Worm (Caenorhabditis elegans): Measurements from ENCODE around the gene nxf-1.
"Not testable (repeated sequence)": the region's sequence is repeated elsewhere in the genome, so short reads cannot be mapped to it uniquely, and the experiment has no call there.

The nxf-1 gene

DNA sequence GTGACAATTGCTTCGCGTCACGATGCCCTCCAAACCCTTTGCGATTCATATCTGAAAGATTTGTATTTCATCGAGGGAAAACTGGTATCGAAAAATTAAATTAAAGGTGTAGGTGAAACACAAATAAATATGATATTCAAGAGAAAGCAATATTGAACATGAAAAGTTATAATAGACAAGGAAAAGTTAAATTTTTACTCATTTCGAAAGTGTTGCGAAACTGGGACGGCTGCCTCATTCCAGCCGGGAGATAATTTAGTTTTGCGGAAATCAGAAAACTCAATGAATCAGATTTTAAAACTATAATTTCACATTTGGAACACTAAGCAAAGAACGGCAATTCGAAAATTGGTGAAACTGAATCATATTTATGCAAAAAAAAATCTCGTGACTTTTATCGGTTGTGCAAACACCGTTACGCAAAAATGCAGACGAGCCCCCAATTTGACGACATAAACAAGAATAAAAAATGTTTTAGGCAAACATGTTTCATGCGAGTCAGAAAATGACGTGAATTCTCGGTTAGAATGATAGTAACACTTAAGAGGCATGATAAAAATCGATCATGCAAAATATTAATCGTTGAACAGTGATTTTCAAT is at the start of gene nxf-1, which contains the start of gene C15H11.11:
Gene nxf-1, minus strand, starts transcription at position 51 of the 601 bp plus-strand sequence.
Gene C15H11.11, plus strand, starts transcription at position 536 of the 601 bp plus-strand sequence.
- peak; percentile 68 for TF ChIP-seq W03F9.2 (tag; optimal IDR thresholded peaks at IDR 0.05)
- no peak for TF ChIP-seq dao-5 (tag; optimal IDR thresholded peaks at IDR 0.05)

DNA sequence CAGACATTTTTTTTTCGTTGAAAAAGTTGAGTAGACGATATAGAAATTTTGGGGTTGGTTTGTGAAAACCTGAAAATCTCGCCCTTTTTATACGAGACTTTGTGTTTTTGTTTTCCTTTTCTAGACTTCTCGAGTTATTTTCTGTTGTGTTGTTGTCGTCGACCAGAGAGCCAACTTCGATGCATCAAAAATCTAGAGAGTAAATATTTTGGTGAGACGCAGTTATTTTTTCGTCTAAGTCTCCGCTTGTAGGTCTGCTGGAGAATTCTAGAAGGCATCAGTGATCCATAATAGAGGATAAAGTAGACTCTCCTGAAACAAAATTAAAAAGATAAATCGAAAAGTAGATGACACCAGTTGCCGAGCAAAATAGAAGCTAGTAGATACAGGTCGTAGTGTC is 49.6 kb upstream of the nxf-1 start, which contains the start of gene F08H9.4:
Gene F08H9.4, minus strand, starts transcription at position 61 of the 400 bp plus-strand sequence.
- TF ChIP-seq him-1 (tag; optimal IDR thresholded peaks at IDR 0.05) (no peak), W03F9.2 (tag; optimal IDR thresholded peaks at IDR 0.05) (no peak), dao-5 (tag; optimal IDR thresholded peaks at IDR 0.05) (no peak)

DNA sequence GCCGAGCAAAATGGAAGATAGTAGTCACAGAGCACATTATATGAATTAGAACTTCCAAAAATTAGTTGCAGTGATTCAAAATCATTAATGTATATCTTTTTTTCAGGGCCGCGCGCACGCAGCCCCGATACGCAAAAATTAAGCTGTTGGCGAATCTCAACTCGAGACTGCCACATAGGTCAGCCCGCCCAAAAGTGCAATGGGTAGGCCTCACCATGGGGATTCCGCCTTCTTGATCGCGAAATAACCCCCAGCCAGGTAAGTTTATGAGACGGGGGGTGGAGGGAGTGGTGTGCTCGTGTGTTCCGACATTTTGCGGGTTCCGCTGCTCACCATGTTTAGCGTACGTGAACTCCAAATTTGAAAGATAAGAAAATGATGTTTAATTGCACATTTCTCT is 48.3 kb upstream of the nxf-1 start, which contains the start of gene F08H9.3:
Gene F08H9.3, minus strand, starts transcription at position 252 of the 400 bp plus-strand sequence.
- TF ChIP-seq dao-5, him-1, W03F9.2 (tag; optimal IDR thresholded peaks at IDR 0.05): not testable (repeated sequence)

DNA sequence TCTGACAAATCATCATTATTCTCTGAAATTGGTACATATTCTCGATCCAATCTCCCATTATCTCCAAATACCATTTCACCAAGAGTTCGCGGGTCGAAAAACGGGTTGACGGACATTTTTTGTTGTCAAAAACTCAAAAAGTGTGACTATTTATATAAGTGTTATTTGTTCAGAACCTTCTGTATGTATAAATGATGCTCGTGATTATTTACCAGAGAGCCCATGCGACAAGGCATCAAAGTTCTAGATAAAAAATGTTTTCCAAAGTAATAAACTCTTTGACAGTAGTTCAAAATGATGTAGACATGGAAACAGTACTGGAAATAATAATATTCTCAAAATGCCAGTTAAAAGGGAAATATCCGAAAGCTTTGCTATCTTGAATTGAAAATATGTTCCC is 47.8 kb upstream of the nxf-1 start:
- TF ChIP-seq dao-5 (tag; optimal IDR thresholded peaks at IDR 0.05) (no peak), him-1 (tag; optimal IDR thresholded peaks at IDR 0.05) (no peak), W03F9.2 (tag; optimal IDR thresholded peaks at IDR 0.05) (no peak)

DNA sequence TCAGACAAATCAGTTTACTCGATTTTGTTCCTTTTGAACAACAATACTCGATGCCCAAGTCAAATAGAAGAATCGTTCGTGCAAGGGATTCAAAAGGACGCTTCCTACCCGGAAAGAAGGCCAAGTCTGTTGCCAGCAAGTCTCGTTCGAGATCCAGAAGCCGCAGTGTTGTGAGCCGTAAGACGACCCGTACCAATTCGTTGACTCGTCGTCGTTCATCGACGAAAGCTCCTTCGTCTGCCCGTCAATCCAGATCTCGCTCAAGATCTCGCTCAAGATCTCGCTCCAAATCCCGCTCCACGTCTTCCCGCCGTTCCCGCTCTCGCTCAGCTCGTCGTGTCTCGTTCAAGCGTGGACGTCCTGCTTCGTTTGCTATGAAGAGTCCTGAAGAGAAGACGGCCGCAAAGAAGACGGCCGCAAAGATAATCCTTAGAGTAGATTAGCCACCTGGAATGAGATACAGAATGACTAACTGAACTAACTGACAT is 45.8 kb upstream of the nxf-1 start, which contains the start of gene F08H9.2:
Gene F08H9.2, plus strand, starts transcription at position 51 of the 488 bp plus-strand sequence.
- TF ChIP-seq him-1 (tag; optimal IDR thresholded peaks at IDR 0.05): no peak
- no peak for TF ChIP-seq W03F9.2 (tag; optimal IDR thresholded peaks at IDR 0.05)
- no peak for TF ChIP-seq dao-5 (tag; optimal IDR thresholded peaks at IDR 0.05)

DNA sequence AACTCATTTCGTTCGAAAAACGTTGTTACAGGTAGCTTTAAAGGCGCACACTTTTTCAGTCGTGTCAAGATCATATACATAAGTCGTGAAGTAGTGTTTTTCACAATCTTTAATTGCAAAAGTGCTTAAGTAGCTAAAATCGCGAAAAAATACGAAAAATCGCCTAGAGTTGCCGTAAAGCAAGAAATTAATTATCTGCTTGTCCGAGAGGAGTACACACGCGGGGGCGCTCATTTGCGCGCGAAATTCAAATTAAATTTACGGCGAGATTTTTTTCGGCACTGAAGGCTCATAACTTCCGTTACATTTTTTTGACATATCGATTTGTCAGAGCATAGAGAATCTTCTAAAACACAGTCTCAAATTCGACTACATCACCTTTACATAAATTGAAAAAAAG is 45.3 kb upstream of the nxf-1 start:
- no peak for TF ChIP-seq dao-5 (tag; optimal IDR thresholded peaks at IDR 0.05)
- TF ChIP-seq W03F9.2 (tag; optimal IDR thresholded peaks at IDR 0.05): no peak
- TF ChIP-seq him-1 (tag; optimal IDR thresholded peaks at IDR 0.05): no peak

DNA sequence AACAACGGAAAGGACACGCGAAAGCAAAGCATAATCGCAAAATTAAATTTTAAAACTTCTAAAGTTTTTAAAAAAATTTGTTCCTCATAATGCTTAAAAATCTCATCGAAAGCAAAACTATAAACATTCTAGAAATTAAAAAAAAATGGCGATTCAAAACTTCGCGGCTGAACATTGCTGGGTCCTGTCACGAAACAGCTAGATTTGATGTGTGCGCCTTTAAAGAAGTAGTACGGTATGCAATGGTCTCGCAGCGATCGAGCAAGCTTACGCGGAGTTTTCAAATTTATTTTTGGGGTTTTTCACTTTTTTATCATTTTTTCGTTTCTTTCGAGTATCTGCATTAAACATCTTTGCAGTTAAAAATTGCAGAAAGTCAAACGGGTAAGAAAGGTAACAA is 42.3 kb upstream of the nxf-1 start, which contains the start of gene coh-3:
Gene coh-3, plus strand, starts transcription at position 353 of the 400 bp plus-strand sequence.
- TF ChIP-seq dao-5 (tag; optimal IDR thresholded peaks at IDR 0.05) (no peak), him-1 (tag; optimal IDR thresholded peaks at IDR 0.05) (no peak), W03F9.2 (tag; optimal IDR thresholded peaks at IDR 0.05) (peak; percentile 48)

DNA sequence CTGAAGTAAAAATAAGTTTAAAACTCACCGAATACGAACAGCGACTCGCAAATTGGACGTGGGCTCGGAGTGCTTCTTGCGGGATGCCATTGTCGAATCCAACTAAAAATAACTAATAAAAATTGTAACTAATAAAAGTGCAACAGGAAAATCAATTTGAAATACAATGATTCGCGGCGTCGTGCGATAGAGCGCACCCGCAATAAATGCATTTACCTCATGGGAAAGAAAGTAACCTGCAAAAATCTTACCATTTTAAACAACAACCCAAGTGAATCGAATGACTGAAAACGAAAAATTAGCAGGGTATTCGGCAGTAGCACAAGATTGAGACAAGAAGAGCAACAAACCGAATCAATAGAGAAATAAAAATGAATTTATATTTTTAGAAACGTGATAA is 41.8 kb upstream of the nxf-1 start, which contains the start of gene bmk-1:
Gene bmk-1, minus strand, starts transcription at position 359 of the 400 bp plus-strand sequence.
- no peak for TF ChIP-seq dao-5 (tag; optimal IDR thresholded peaks at IDR 0.05)
- no peak for TF ChIP-seq him-1 (tag; optimal IDR thresholded peaks at IDR 0.05)
- no peak for TF ChIP-seq W03F9.2 (tag; optimal IDR thresholded peaks at IDR 0.05)

DNA sequence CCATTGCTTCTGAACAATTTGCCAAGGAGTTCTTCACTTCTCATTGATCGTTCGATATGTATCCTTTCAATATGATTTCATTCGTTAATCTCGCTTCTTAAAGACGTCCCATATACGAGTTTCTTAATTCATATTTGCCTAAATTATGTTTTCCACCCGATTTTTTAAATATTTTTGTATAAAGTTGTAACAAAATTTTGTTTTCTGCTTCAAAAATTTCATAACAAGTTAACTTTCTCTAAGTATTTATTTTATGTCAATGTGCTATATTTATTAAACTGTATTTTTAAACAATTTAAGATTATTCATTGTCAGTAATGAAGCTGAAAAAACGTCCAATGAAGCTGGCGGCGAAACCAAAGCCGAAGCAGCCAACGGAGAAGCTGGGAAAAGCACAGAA is 34.6 kb upstream of the nxf-1 start, which contains the start of gene F23B12.7:
Gene F23B12.7, plus strand, starts transcription at position 301 of the 400 bp plus-strand sequence.
- TF ChIP-seq him-1 (tag; optimal IDR thresholded peaks at IDR 0.05) (no peak), dao-5 (tag; optimal IDR thresholded peaks at IDR 0.05) (no peak), W03F9.2 (tag; optimal IDR thresholded peaks at IDR 0.05) (no peak)

DNA sequence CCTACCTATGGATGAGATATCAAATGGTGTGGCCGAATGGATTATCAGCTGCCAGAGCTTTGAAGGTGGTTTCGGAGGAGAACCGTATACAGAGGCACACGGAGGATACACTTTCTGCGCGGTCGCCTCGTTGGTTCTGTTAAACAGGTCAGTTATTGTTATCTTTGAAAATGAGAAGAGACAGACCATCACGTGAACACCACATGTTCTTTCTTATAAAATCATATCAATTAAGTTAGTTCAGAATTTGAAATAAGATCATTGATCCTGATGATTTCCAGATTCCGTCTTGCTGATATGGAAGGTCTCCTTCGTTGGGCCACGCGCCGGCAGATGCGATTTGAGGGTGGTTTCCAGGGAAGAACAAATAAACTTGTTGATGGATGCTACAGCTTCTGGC is 33.9 kb upstream of the nxf-1 start:
- no peak for TF ChIP-seq W03F9.2 (tag; optimal IDR thresholded peaks at IDR 0.05)
- no peak for TF ChIP-seq him-1 (tag; optimal IDR thresholded peaks at IDR 0.05)
- no peak for TF ChIP-seq dao-5 (tag; optimal IDR thresholded peaks at IDR 0.05)

DNA sequence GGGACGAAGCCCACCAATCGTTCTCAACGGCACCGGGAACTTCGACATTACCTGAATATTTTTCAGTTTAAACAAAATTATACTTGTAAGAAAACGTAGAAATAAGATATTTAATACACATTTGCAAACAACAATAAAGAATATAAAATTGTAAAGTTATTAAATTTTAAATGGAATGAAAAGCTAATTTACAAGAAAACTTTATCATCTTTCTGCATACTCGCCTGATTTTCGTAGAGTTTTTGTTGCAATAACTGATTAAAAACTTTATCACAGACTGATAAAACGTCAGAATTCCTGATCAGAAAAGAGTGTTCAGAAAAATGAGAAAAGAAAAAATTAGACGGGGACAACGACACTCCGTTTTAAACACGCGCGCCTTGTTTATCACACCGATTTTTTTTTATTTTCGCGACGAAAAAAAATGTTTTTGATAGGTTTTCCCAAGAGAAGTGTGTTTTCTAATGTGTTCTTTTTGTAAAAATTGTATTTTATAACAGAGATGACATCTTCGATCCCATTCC is 32.5 kb upstream of the nxf-1 start, which contains the start of the genes dlat-1 and fntb-1:
Gene dlat-1, minus strand, starts transcription at position 51 of the 524 bp plus-strand sequence.
Gene fntb-1, plus strand, starts transcription at position 412 of the 524 bp plus-strand sequence.
- TF ChIP-seq W03F9.2 (tag; optimal IDR thresholded peaks at IDR 0.05): no peak

DNA sequence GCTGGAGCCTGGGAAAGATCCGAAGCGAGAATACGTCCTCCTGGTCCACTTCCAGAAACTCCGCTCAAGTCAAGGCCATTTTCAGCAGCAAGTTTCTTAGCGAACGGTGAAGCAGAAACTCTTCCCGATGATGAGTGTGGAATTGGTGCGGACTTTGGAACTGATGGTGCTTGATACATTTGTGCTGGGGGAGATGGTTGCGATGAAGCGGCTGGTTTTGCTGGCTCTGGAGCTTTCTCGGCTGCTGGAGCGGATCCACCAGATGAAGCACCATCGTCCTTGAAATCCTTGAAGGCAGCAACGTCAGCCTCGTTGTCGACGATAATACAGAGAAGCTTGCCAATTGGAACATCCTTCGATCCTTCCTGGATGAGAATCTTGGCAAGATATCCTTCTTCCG is 31.6 kb upstream of the nxf-1 start:
- TF ChIP-seq him-1 (tag; optimal IDR thresholded peaks at IDR 0.05) (no peak), W03F9.2 (tag; optimal IDR thresholded peaks at IDR 0.05) (no peak), dao-5 (tag; optimal IDR thresholded peaks at IDR 0.05) (no peak)

DNA sequence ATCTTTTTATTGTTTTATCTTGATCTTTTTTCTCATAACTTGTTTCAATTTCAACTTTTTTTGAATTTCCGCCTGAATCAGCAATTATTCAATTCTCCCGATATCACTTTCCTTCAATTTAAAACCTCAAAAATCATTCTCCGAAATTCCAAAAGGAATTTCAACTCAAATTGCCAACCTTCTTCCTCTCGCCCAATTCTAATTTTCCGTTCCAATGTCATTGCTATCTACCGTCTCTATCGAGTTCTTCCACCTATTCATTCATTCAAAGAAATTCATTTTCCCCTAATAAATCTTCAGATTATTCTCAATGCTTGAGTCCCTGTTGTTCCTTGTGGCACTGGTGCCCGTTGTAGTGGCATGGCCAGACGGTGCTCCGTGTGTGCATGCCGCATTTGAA is 26.0 kb upstream of the nxf-1 start, which contains the start of gene F23B12.4:
Gene F23B12.4, plus strand, starts transcription at position 301 of the 400 bp plus-strand sequence.
- TF ChIP-seq W03F9.2 (tag; optimal IDR thresholded peaks at IDR 0.05) (no peak), him-1 (tag; optimal IDR thresholded peaks at IDR 0.05) (no peak), dao-5 (tag; optimal IDR thresholded peaks at IDR 0.05) (no peak)

DNA sequence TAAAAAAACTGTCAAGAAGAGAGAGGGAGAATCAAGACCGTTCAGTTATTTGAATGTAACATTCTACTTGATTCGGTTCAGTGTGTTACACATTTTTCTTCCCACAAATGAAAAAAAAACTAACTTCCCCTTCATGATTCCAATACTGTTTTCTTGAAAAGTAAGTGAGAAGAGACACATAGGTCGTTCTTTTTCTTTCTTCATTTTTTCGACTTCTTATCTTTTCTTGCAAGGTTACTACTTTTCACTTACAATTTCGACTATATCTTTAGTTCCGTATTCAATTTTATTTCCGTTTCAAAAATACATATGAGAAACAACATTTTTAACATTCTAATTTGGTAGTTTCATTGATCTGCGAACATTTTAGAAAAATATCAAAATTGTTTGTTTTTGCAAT is 24.4 kb upstream of the nxf-1 start:
- TF ChIP-seq W03F9.2 (tag; optimal IDR thresholded peaks at IDR 0.05): no peak

Data from whole organism, L4/young adult.